Worm (Caenorhabditis elegans) whole organism, mixed stage, embryonic: ENCODE measurements around the gene cnp-3.

Source experiments
- lin-32 ChIP-seq: fragments of 200-800 bp; sonication (Bioruptor generic); optimal IDR thresholded peaks from 2 replicates; lab custom pipeline; 2018; ENCODE audit warnings: mild to moderate bottlenecking, missing genetic modification characterization, missing compliant biosample characterization
- nhr-12 ChIP-seq: fragments of 150-350 bp; optimal IDR thresholded peaks from 2 replicates; lab custom pipeline; 2014; ENCODE audit warnings: missing biosample characterization, missing genetic modification characterization
- unc-39 ChIP-seq: fragments of 150-350 bp; optimal IDR thresholded peaks from 2 replicates; lab custom pipeline; 2014; ENCODE audit warnings: missing biosample characterization, missing genetic modification characterization

ce11 chrX:17092416-17092815, 45.5 kb downstream of the cnp-3 start, which contains the start of gene sod-3:
- TF ChIP-seq lin-32 (GFP tag; lab: Kevin White, UChicago), result no peak
- TF ChIP-seq nhr-12, result no peak
- TF ChIP-seq unc-39 (tag; lab: Kevin White, UChicago), result no peak
